Fruit fly (Drosophila melanogaster) whole organism, pupa: ENCODE measurements around the gene opa.

ENCODE experiments used
- CG10348 ChIP-seq: fragments of 200-800 bp; sonication (Bioruptor generic); IDR thresholded peaks from 2 replicates; pipeline ENCODE4 v1.3.6; 2022; ENCODE audit warnings: missing biosample characterization, missing genetic modification characterization
- CG12605 ChIP-seq: fragments of 200-800 bp; sonication (Bioruptor generic); IDR thresholded peaks from 2 replicates; pipeline ENCODE4 v1.3.6; 2022; ENCODE audit warnings: missing biosample characterization, missing genetic modification characterization
- CG13204 ChIP-seq: fragments of 200-800 bp; sonication (Bioruptor generic); optimal IDR thresholded peaks from 2 replicates; lab custom pipeline; 2018; ENCODE audit warnings: missing biosample characterization, mild to moderate bottlenecking, missing genetic modification characterization, moderate library complexity
- CG14655 ChIP-seq: fragments of 200-800 bp; sonication (Bioruptor generic); optimal IDR thresholded peaks from 3 replicates; lab custom pipeline; 2017; ENCODE audit warnings: mild to moderate bottlenecking, missing biosample characterization, missing genetic modification reagents, missing genetic modification characterization
- CG15710 ChIP-seq: fragments of 200-800 bp; sonication (Bioruptor generic); optimal IDR thresholded peaks from 2 replicates; lab custom pipeline; 2018; ENCODE audit warnings: missing biosample characterization, mild to moderate bottlenecking, missing genetic modification characterization, moderate library complexity
- CG17806 ChIP-seq: fragments of 200-800 bp; sonication (Bioruptor generic); optimal IDR thresholded peaks from 2 replicates; lab custom pipeline; 2018; ENCODE audit warnings: missing biosample characterization, mild to moderate bottlenecking, missing genetic modification characterization, moderate library complexity
- CG32121 ChIP-seq: fragments of 200-800 bp; sonication (Bioruptor generic); IDR thresholded peaks from 2 replicates; pipeline ENCODE4 v1.3.6; 2022; ENCODE audit warnings: missing biosample characterization, missing genetic modification characterization
- CG34367 ChIP-seq: fragments of 200-800 bp; sonication (Bioruptor generic); optimal IDR thresholded peaks from 2 replicates; lab custom pipeline; 2018; ENCODE audit warnings: missing biosample characterization, mild to moderate bottlenecking, missing genetic modification characterization
- CG4496 ChIP-seq: fragments of 200-800 bp; sonication (Bioruptor generic); IDR thresholded peaks from 3 replicates; pipeline ENCODE4 v1.3.6; 2022; ENCODE audit warnings: missing biosample characterization, missing genetic modification characterization
- CG8159 ChIP-seq: fragments of 200-800 bp; sonication (Bioruptor generic); optimal IDR thresholded peaks from 3 replicates; lab custom pipeline; 2018; ENCODE audit warnings: missing biosample characterization, mild to moderate bottlenecking, missing genetic modification characterization, moderate library complexity
- CG8301 ChIP-seq: fragments of 200-800 bp; sonication (Bioruptor generic); optimal IDR thresholded peaks from 2 replicates; lab custom pipeline; 2018; ENCODE audit warnings: missing biosample characterization, mild to moderate bottlenecking, missing genetic modification characterization
- CG9948 ChIP-seq: fragments of 200-800 bp; sonication (Bioruptor generic); optimal IDR thresholded peaks from 2 replicates; lab custom pipeline; 2018; ENCODE audit warnings: missing biosample characterization, mild to moderate bottlenecking, missing genetic modification characterization, moderate library complexity
- D1 ChIP-seq: fragments of 200-800 bp; sonication (Bioruptor generic); optimal IDR thresholded peaks from 2 replicates; lab custom pipeline; 2018; ENCODE audit warnings: missing biosample characterization, mild to moderate bottlenecking, missing genetic modification characterization, moderate library complexity
- EcR ChIP-seq: fragments of 200-800 bp; sonication (Bioruptor generic); optimal IDR thresholded peaks from 3 replicates; lab custom pipeline; 2019; ENCODE audit warnings: missing biosample characterization, missing genetic modification characterization, mild to moderate bottlenecking, moderate library complexity, missing genetic modification reagents
- Ets98B ChIP-seq: fragments of 200-800 bp; sonication (Bioruptor generic); IDR thresholded peaks from 2 replicates; pipeline ENCODE4 v1.3.6; 2022; ENCODE audit warnings: missing biosample characterization, missing genetic modification characterization
- Pif1A ChIP-seq: fragments of 200-800 bp; sonication (Bioruptor generic); optimal IDR thresholded peaks from 3 replicates; lab custom pipeline; 2016; ENCODE audit warnings: missing biosample characterization, missing genetic modification characterization
- Pif1B ChIP-seq: fragments of 200-800 bp; sonication (Bioruptor generic); optimal IDR thresholded peaks from 3 replicates; lab custom pipeline; 2016; ENCODE audit warnings: missing biosample characterization, missing genetic modification characterization
- Snoo ChIP-seq: fragments of 200-800 bp; sonication (Bioruptor generic); optimal IDR thresholded peaks from 3 replicates; lab custom pipeline; 2017; ENCODE audit warnings: missing biosample characterization, mild to moderate bottlenecking, missing genetic modification characterization, inconsistent platforms
- fd96Ca ChIP-seq: fragments of 200-800 bp; sonication (Bioruptor generic); IDR thresholded peaks from 3 replicates; pipeline ENCODE4 v1.3.6; 2022; ENCODE audit warnings: missing biosample characterization, missing genetic modification characterization
- gl ChIP-seq: fragments of 200-800 bp; sonication (Bioruptor generic); optimal IDR thresholded peaks from 2 replicates; lab custom pipeline; 2018; ENCODE audit warnings: missing biosample characterization, mild to moderate bottlenecking, missing genetic modification characterization
- rn ChIP-seq: fragments of 200-800 bp; sonication (Bioruptor generic); IDR thresholded peaks from 2 replicates; pipeline ENCODE4 v1.3.6; 2022; ENCODE audit warnings: missing biosample characterization, missing genetic modification characterization

opa gene

dm6 chr3R:4814677-4815076 is 37.9 kb upstream of the opa start:
- TF ChIP-seq rn (GFP tag; lab: Robert Waterston, UW) (no peak), CG32121 (GFP tag; lab: Robert Waterston, UW) (no peak), CG8301 (tag; lab: Kevin White, UChicago) (no peak), CG17806 (tag; lab: Kevin White, UChicago) (no peak)
- TF ChIP-seq, all 21 proteins: peak for 0

- TF ChIP-seq CG15710 (tag; lab: Kevin White, UChicago) (no peak), gl (tag; lab: Kevin White, UChicago) (no peak), CG10348 (GFP tag; lab: Robert Waterston, UW) (no peak), Ets98B (GFP tag; lab: Robert Waterston, UW) (no peak), Pif1B (no peak), Snoo (tag; lab: Kevin White, UChicago) (no peak), CG13204 (no peak), CG9948 (no peak), fd96Ca (GFP tag; lab: Robert Waterston, UW) (no peak), rn (GFP tag; lab: Robert Waterston, UW) (no peak), CG4496 (GFP tag; lab: Robert Waterston, UW) (no peak), CG17806 (tag; lab: Kevin White, UChicago) (no peak), EcR (GFP tag; lab: Kevin White, UChicago) (no peak), CG32121 (GFP tag; lab: Robert Waterston, UW) (no peak), CG12605 (GFP tag; lab: Robert Waterston, UW) (no peak)
- TF ChIP-seq, all 21 proteins: peak for 0
These were observed 36.6 kb upstream of the opa start, which contains the start of gene BBS5 for dm6 chr3R:4816018-4816417. Gene BBS5, plus strand, starts transcription at chr3R:4816318.

- no peak for TF ChIP-seq CG12605 (GFP tag; lab: Robert Waterston, UW)
- TF ChIP-seq CG14655 (GFP tag; lab: Kevin White, UChicago): no peak
- TF ChIP-seq CG10348 (GFP tag; lab: Robert Waterston, UW): no peak
- no peak for TF ChIP-seq CG32121 (GFP tag; lab: Robert Waterston, UW)
- TF ChIP-seq Pif1B: no peak
- no peak for TF ChIP-seq Ets98B (GFP tag; lab: Robert Waterston, UW)
- TF ChIP-seq Pif1A (GFP tag; lab: Kevin White, UChicago): no peak
- no peak for TF ChIP-seq CG34367 (tag; lab: Kevin White, UChicago)
- no peak for TF ChIP-seq Snoo (tag; lab: Kevin White, UChicago)
- no peak for TF ChIP-seq D1 (tag; lab: Kevin White, UChicago)
- no peak for TF ChIP-seq CG8301 (tag; lab: Kevin White, UChicago)
- no peak for TF ChIP-seq CG8159
- no peak for TF ChIP-seq rn (GFP tag; lab: Robert Waterston, UW)
- TF ChIP-seq fd96Ca (GFP tag; lab: Robert Waterston, UW): no peak
- no peak for TF ChIP-seq CG15710 (tag; lab: Kevin White, UChicago)
- TF ChIP-seq, all 21 proteins: peak for 0
These were observed 31.5 kb upstream of the opa start, which contains the start of gene CG14657 for dm6 chr3R:4821098-4821605. Gene CG14657, minus strand, starts transcription at chr3R:4821432.

- TF ChIP-seq CG8301 (tag; lab: Kevin White, UChicago): no peak
- no peak for TF ChIP-seq fd96Ca (GFP tag; lab: Robert Waterston, UW)
- no peak for TF ChIP-seq CG13204
- no peak for TF ChIP-seq D1 (tag; lab: Kevin White, UChicago)
- no peak for TF ChIP-seq CG4496 (GFP tag; lab: Robert Waterston, UW)
- TF ChIP-seq, all 21 proteins: peak for 0
These were observed 27.4 kb upstream of the opa start for dm6 chr3R:4825188-4825587.

- TF ChIP-seq CG15710 (tag; lab: Kevin White, UChicago) (no peak), CG8301 (tag; lab: Kevin White, UChicago) (no peak), CG17806 (tag; lab: Kevin White, UChicago) (no peak), Pif1A (GFP tag; lab: Kevin White, UChicago) (no peak), gl (tag; lab: Kevin White, UChicago) (no peak), CG4496 (GFP tag; lab: Robert Waterston, UW) (no peak), Snoo (tag; lab: Kevin White, UChicago) (no peak), CG13204 (no peak), CG10348 (GFP tag; lab: Robert Waterston, UW) (no peak), rn (GFP tag; lab: Robert Waterston, UW) (no peak), EcR (GFP tag; lab: Kevin White, UChicago) (no peak), Ets98B (GFP tag; lab: Robert Waterston, UW) (no peak), CG8159 (no peak), CG12605 (GFP tag; lab: Robert Waterston, UW) (no peak), fd96Ca (GFP tag; lab: Robert Waterston, UW) (no peak), CG34367 (tag; lab: Kevin White, UChicago) (no peak), CG14655 (GFP tag; lab: Kevin White, UChicago) (no peak), D1 (tag; lab: Kevin White, UChicago) (no peak), CG32121 (GFP tag; lab: Robert Waterston, UW) (no peak), CG9948 (no peak)
These were observed 22.2 kb upstream of the opa start, which contains the start of gene CG14658 for dm6 chr3R:4830413-4830812. Gene CG14658, minus strand, starts transcription at chr3R:4830513.

- no peak for TF ChIP-seq D1 (tag; lab: Kevin White, UChicago)
- TF ChIP-seq CG8159: no peak
- no peak for TF ChIP-seq fd96Ca (GFP tag; lab: Robert Waterston, UW)
- TF ChIP-seq EcR (GFP tag; lab: Kevin White, UChicago): no peak
- TF ChIP-seq CG8301 (tag; lab: Kevin White, UChicago): no peak
- TF ChIP-seq Snoo (tag; lab: Kevin White, UChicago): no peak
- no peak for TF ChIP-seq CG15710 (tag; lab: Kevin White, UChicago)
- no peak for TF ChIP-seq CG12605 (GFP tag; lab: Robert Waterston, UW)
These were observed 21.4 kb upstream of the opa start, which contains the start of gene CG14659 for dm6 chr3R:4831197-4831596. Gene CG14659, minus strand, starts transcription at chr3R:4831297.
